Worm (Caenorhabditis elegans) whole organism, L1 larva: Measurements from ENCODE around the gene timm-17B.2.
A peak's percentile ranks its signal among the peaks of the same experiment; 100 is the strongest.

Source experiments
- C34B4.2 ChIP-seq: sonication (generic microtip); optimal IDR thresholded peaks from 2 replicates; lab custom pipeline; 2017; ENCODE audit warnings: mild to moderate bottlenecking, missing genetic modification characterization, missing compliant biosample characterization
- Y116A8C.19 ChIP-seq: sonication (generic microtip); optimal IDR thresholded peaks from 2 replicates; lab custom pipeline; 2016; ENCODE audit warnings: missing compliant biosample characterization, missing genetic modification characterization, borderline replicate concordance
- alr-1 ChIP-seq: fragments of 200-800 bp; sonication (Bioruptor generic); optimal IDR thresholded peaks from 2 replicates; lab custom pipeline; 2018; ENCODE audit warnings: borderline replicate concordance, mild to moderate bottlenecking, missing genetic modification characterization, missing compliant biosample characterization
- aly-2 ChIP-seq: fragments of 150-350 bp; optimal IDR thresholded peaks from 2 replicates; lab custom pipeline; 2014; ENCODE audit warnings: missing biosample characterization, missing genetic modification characterization
- ceh-63 ChIP-seq: fragments of 200-800 bp; sonication (Bioruptor generic); optimal IDR thresholded peaks from 2 replicates; lab custom pipeline; 2018; ENCODE audit warnings: mild to moderate bottlenecking, missing genetic modification characterization, missing compliant biosample characterization
- ceh-88 ChIP-seq: fragments of 200-800 bp; sonication (Bioruptor generic); IDR thresholded peaks from 2 replicates; pipeline ENCODE4 v1.3.6; 2022; ENCODE audit warnings: missing genetic modification characterization, missing compliant biosample characterization
- ces-1 ChIP-seq: fragments of 150-350 bp; optimal IDR thresholded peaks from 2 replicates; lab custom pipeline; 2014; ENCODE audit warnings: missing biosample characterization, missing genetic modification reagents, missing genetic modification characterization
- dpl-1 ChIP-seq, 3 experiments: fragments of 150-350 bp in 2 of 3; sonication (generic microtip) in 1 of 3; optimal IDR thresholded peaks; 2 replicates each; lab custom pipeline; 2014 to 2017; ENCODE audit warnings: missing biosample characterization in 3 of 3, missing genetic modification characterization in 3 of 3, missing genetic modification reagents in 3 of 3
- efl-1 ChIP-seq, 4 experiments: fragments of 150-350 bp; optimal IDR thresholded peaks in 3 of 4; peaks in 1 of 4; 1 replicate in 1 of 4; 2 replicates in 3 of 4; lab custom pipeline; 2014; ENCODE audit warnings: missing biosample characterization in 2 of 4, missing genetic modification characterization in 2 of 4, missing genetic modification reagents in 2 of 4
- elt-2 ChIP-seq: sonication (generic microtip); optimal IDR thresholded peaks from 2 replicates; lab custom pipeline; 2016; ENCODE audit warnings: missing genetic modification characterization, mild to moderate bottlenecking, inconsistent platforms, missing compliant biosample characterization, missing genetic modification reagents
- elt-3 ChIP-seq, 6 experiments: fragments of 150-350 bp in 1 of 6; sonication (generic microtip); optimal IDR thresholded peaks; 2 replicates each; lab custom pipeline; 2017 to 2018; ENCODE audit warnings: missing biosample characterization in 6 of 6, missing genetic modification characterization in 6 of 6, inconsistent platforms in 1 of 6
- fkh-10 ChIP-seq: sonication (generic microtip); optimal IDR thresholded peaks from 2 replicates; lab custom pipeline; 2017; ENCODE audit warnings: missing biosample characterization, missing genetic modification reagents, missing genetic modification characterization
- fkh-8 ChIP-seq: sonication (generic microtip); optimal IDR thresholded peaks from 2 replicates; lab custom pipeline; 2016; ENCODE audit warnings: mild to moderate bottlenecking, missing genetic modification characterization, missing compliant biosample characterization
- fos-1 ChIP-seq: fragments of 150-350 bp; optimal IDR thresholded peaks from 2 replicates; lab custom pipeline; 2014; ENCODE audit warnings: missing biosample characterization, missing genetic modification characterization
- hlh-4 ChIP-seq: sonication (generic microtip); optimal IDR thresholded peaks from 2 replicates; lab custom pipeline; 2016; ENCODE audit warnings: mild to moderate bottlenecking, missing genetic modification characterization, missing compliant biosample characterization
- jun-1 ChIP-seq: fragments of 150-350 bp; optimal IDR thresholded peaks from 2 replicates; lab custom pipeline; 2014; ENCODE audit warnings: missing biosample characterization, missing genetic modification reagents, missing genetic modification characterization
- lin-13 ChIP-seq: fragments of 150-350 bp; optimal IDR thresholded peaks from 2 replicates; lab custom pipeline; 2014; ENCODE audit warnings: missing biosample characterization, missing genetic modification reagents, missing genetic modification characterization
- lin-14 ChIP-seq: fragments of 200-800 bp; sonication (Bioruptor generic); optimal IDR thresholded peaks from 2 replicates; lab custom pipeline; 2018; ENCODE audit warnings: mild to moderate bottlenecking, missing genetic modification characterization, moderate library complexity, missing compliant biosample characterization
- lin-35 ChIP-seq, 2 experiments: fragments of 150-350 bp; optimal IDR thresholded peaks; 2 replicates each; lab custom pipeline; 2014; ENCODE audit warnings: missing biosample characterization in 2 of 2, missing genetic modification characterization in 2 of 2, missing genetic modification reagents in 2 of 2
- lin-39 ChIP-seq: fragments of 150-350 bp; optimal IDR thresholded peaks from 2 replicates; lab custom pipeline; 2014; ENCODE audit warnings: missing biosample characterization, missing genetic modification reagents, missing genetic modification characterization
- lsy-2 ChIP-seq, 2 experiments: fragments of 150-350 bp; optimal IDR thresholded peaks; 2 replicates each; lab custom pipeline; 2014; ENCODE audit warnings: missing biosample characterization in 2 of 2, missing genetic modification characterization in 2 of 2
- mdl-1 ChIP-seq, 2 experiments: fragments of 150-350 bp; optimal IDR thresholded peaks; 2 replicates each; lab custom pipeline; 2014 to 2017; ENCODE audit warnings: missing biosample characterization in 2 of 2, missing genetic modification characterization in 2 of 2, inconsistent platforms in 1 of 2
- mef-2 ChIP-seq: fragments of 150-350 bp; optimal IDR thresholded peaks from 2 replicates; lab custom pipeline; 2014; ENCODE audit warnings: missing biosample characterization, missing genetic modification characterization
- nhr-11 ChIP-seq: fragments of 150-350 bp; optimal IDR thresholded peaks from 2 replicates; lab custom pipeline; 2014; ENCODE audit warnings: missing biosample characterization, missing genetic modification characterization
- nhr-12 ChIP-seq: sonication (generic microtip); optimal IDR thresholded peaks from 2 replicates; lab custom pipeline; 2017; ENCODE audit warnings: missing biosample characterization, missing genetic modification characterization
- nhr-71 ChIP-seq: sonication (generic microtip); optimal IDR thresholded peaks from 2 replicates; lab custom pipeline; 2016; ENCODE audit warnings: mild to moderate bottlenecking, missing genetic modification characterization, moderate library complexity, missing compliant biosample characterization
- nhr-77 ChIP-seq: fragments of 150-350 bp; optimal IDR thresholded peaks from 2 replicates; lab custom pipeline; 2014; ENCODE audit warnings: missing biosample characterization, missing genetic modification characterization
- pax-3 ChIP-seq: fragments of 200-800 bp; sonication (Bioruptor generic); optimal IDR thresholded peaks from 2 replicates; lab custom pipeline; 2018; ENCODE audit warnings: mild to moderate bottlenecking, missing genetic modification characterization, moderate library complexity, missing compliant biosample characterization
- pqm-1 ChIP-seq: sonication (generic microtip); optimal IDR thresholded peaks from 3 replicates; lab custom pipeline; 2017; ENCODE audit warnings: missing biosample characterization, missing genetic modification characterization
- rnt-1 ChIP-seq: sonication (generic microtip); optimal IDR thresholded peaks from 2 replicates; lab custom pipeline; 2016; ENCODE audit warnings: mild to moderate bottlenecking, missing genetic modification characterization, moderate library complexity, missing compliant biosample characterization
- sup-37 ChIP-seq: fragments of 200-800 bp; sonication (Bioruptor generic); optimal IDR thresholded peaks from 2 replicates; lab custom pipeline; 2018; ENCODE audit warnings: mild to moderate bottlenecking, missing genetic modification characterization, missing compliant biosample characterization
- unc-30 ChIP-seq: sonication (generic microtip); optimal IDR thresholded peaks from 2 replicates; lab custom pipeline; 2017; ENCODE audit warnings: missing biosample characterization, missing genetic modification characterization
- unc-98 ChIP-seq: fragments of 200-800 bp; sonication (Bioruptor generic); IDR thresholded peaks from 2 replicates; pipeline ENCODE4 v1.3.6; 2022; ENCODE audit warnings: missing genetic modification characterization, missing compliant biosample characterization

Gene timm-17B.2

ce11 chrIV:8360817-8361216, 35.6 kb upstream of the timm-17B.2 start, which contains the start of gene sqv-1:
Gene sqv-1 (plus strand): TSS chrIV:8361117.
- no peak for TF ChIP-seq ces-1 (GFP tag; lab: Kevin White, UChicago)
- TF ChIP-seq ceh-63: no peak
- TF ChIP-seq pax-3 (tag; lab: Kevin White, UChicago): no peak
- TF ChIP-seq rnt-1: no peak
- TF ChIP-seq lin-14: no peak
- TF ChIP-seq elt-2 (tag; lab: Kevin White, UChicago): no peak
- TF ChIP-seq efl-1 (optimal IDR thresholded peaks at IDR 0.05; lab: Kevin White, UChicago): no peak
- no peak for TF ChIP-seq efl-1 (GFP tag; optimal IDR thresholded peaks at IDR 0.05 in 1 of 2; lab: Kevin White, UChicago)
- no peak for TF ChIP-seq mef-2 (tag; lab: Kevin White, UChicago)
- TF ChIP-seq lin-39: no peak
- no peak for TF ChIP-seq mdl-1 (tag; optimal IDR thresholded peaks at IDR 0.05; lab: Kevin White, UChicago)
- TF ChIP-seq aly-2: no peak
- TF ChIP-seq nhr-71 (tag; lab: Kevin White, UChicago): no peak
- TF ChIP-seq lin-13 (GFP tag; lab: Kevin White, UChicago): no peak
- TF ChIP-seq sup-37 (GFP tag; lab: Kevin White, UChicago): no peak
- TF ChIP-seq fkh-8 (tag; lab: Kevin White, UChicago): no peak
- no peak for TF ChIP-seq Y116A8C.19 (tag; lab: Kevin White, UChicago)
- no peak for TF ChIP-seq ceh-88 (GFP tag; lab: Robert Waterston, UW)
- no peak for TF ChIP-seq hlh-4 (tag; lab: Kevin White, UChicago)
- TF ChIP-seq lsy-2 (tag; optimal IDR thresholded peaks at IDR 0.05; lab: Kevin White, UChicago): no peak

ce11 chrIV:8363163-8363562, 33.3 kb upstream of the timm-17B.2 start, which contains the start of gene D2096.12:
Gene D2096.12 (plus strand): TSS chrIV:8363463.
- TF ChIP-seq mdl-1 (tag; optimal IDR thresholded peaks at IDR 0.05; lab: Kevin White, UChicago): no peak
- no peak for TF ChIP-seq unc-98 (GFP tag; lab: Robert Waterston, UW)
- no peak for TF ChIP-seq dpl-1 (GFP tag; optimal IDR thresholded peaks at IDR 0.05; lab: Kevin White, UChicago)
- no peak for TF ChIP-seq sup-37 (GFP tag; lab: Kevin White, UChicago)
- TF ChIP-seq pqm-1 (tag; lab: Kevin White, UChicago): no peak
- TF ChIP-seq nhr-77: no peak
- no peak for TF ChIP-seq elt-3 (tag; optimal IDR thresholded peaks at IDR 0.05; lab: Kevin White, UChicago)
- TF ChIP-seq unc-30 (tag; lab: Kevin White, UChicago): no peak
- TF ChIP-seq ces-1 (GFP tag; lab: Kevin White, UChicago): no peak
- TF ChIP-seq C34B4.2 (tag; lab: Kevin White, UChicago): no peak

- TF ChIP-seq elt-2 (tag; lab: Kevin White, UChicago): peak; percentile 67
- TF ChIP-seq pax-3 (tag; lab: Kevin White, UChicago): no peak
- no peak for TF ChIP-seq jun-1 (tag; lab: Kevin White, UChicago)
- TF ChIP-seq unc-98 (GFP tag; lab: Robert Waterston, UW): no peak
- TF ChIP-seq fos-1: no peak
- TF ChIP-seq fkh-10 (GFP tag; lab: Kevin White, UChicago): no peak
- TF ChIP-seq nhr-12: no peak
- peak in 1 of 2 experiments; percentile 5 for TF ChIP-seq lin-35 (GFP tag; optimal IDR thresholded peaks at IDR 0.05; lab: Kevin White, UChicago)
Measured at ce11 chrIV:8366295-8366694, 30.2 kb upstream of the timm-17B.2 start, which contains the start of gene aagr-1. Gene aagr-1 (plus strand): TSS chrIV:8366521.

ce11 chrIV:8367887-8368286, 28.6 kb upstream of the timm-17B.2 start:
- TF ChIP-seq nhr-11 (tag; lab: Kevin White, UChicago) (no peak), alr-1 (tag; lab: Kevin White, UChicago) (no peak), Y116A8C.19 (tag; lab: Kevin White, UChicago) (no peak), dpl-1 (GFP tag; optimal IDR thresholded peaks at IDR 0.05; lab: Kevin White, UChicago) (no peak), ces-1 (GFP tag; lab: Kevin White, UChicago) (no peak)
- TF ChIP-seq, all 84 proteins: peak for 0
